Fruit fly (Drosophila melanogaster): ENCODE measurements around the gene CG18178.
A peak's percentile ranks its signal among the peaks of the same experiment; 100 is the strongest.

Gene CG18178

DNA sequence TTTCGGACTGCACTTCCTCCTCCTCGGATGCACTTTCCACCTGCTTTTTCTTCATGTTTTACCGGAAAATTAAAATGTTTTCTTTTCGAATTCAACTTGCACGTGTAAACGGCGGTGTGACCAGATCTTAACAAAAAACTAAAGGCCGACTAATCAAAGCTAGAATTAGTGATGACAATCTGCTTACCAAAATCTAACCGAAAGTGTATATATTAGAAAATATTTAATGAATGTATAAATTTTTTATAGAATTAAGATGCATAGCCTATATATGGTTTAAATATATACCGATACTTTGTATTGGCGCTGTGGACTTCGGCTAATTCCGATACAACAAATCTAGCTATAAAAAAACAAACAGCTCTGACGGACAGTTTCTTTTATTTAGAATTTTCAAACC is at the start of gene CG18178, which contains the start of gene CG14174:
Gene CG18178 (minus strand): TSS at position 216 of the 400 bp plus-strand sequence.
Gene CG14174 (plus strand): TSS at position 400 of the 400 bp plus-strand sequence.
- peak; percentile 38 for TF ChIP-seq lz (GFP tag; optimal IDR thresholded peaks at IDR 0.05)
- TF ChIP-seq CG1621 (tag; optimal IDR thresholded peaks at IDR 0.05): no peak
- peak; percentile 69 for TF ChIP-seq Ets96B (tag; optimal IDR thresholded peaks at IDR 0.05)
- no peak for TF ChIP-seq Hr4 (GFP tag; optimal IDR thresholded peaks at IDR 0.05)
- TF ChIP-seq CG8632 (GFP tag; optimal IDR thresholded peaks at IDR 0.05): no peak
- TF ChIP-seq topi (GFP tag; optimal IDR thresholded peaks at IDR 0.05): no peak
- TF ChIP-seq CG31627 (GFP tag; optimal IDR thresholded peaks at IDR 0.05): peak; percentile 30
- TF ChIP-seq CG15336 (GFP tag; IDR thresholded peaks at IDR 0.05): peak; percentile 56; the same call in 1 of the 2 replicates
- TF ChIP-seq acj6 (GFP tag; optimal IDR thresholded peaks at IDR 0.05): peak; percentile 55
- no peak for TF ChIP-seq dac (GFP tag; optimal IDR thresholded peaks at IDR 0.05)
- TF ChIP-seq Hr39 (GFP tag; optimal IDR thresholded peaks at IDR 0.05): peak; percentile 37
- TF ChIP-seq fkh (GFP tag; optimal IDR thresholded peaks at IDR 0.05): no peak
- TF ChIP-seq Gug (GFP tag; IDR thresholded peaks at IDR 0.05): peak; percentile 24; the same call in 1 of the 2 replicates
- peak in 1 of 2 experiments; percentile 36 for TF ChIP-seq salr (GFP tag; optimal IDR thresholded peaks at IDR 0.05)
- TF ChIP-seq Sox14 (GFP tag; optimal IDR thresholded peaks at IDR 0.05): peak; percentile 51
- TF ChIP-seq Sox15 (GFP tag; optimal IDR thresholded peaks at IDR 0.05): peak; percentile 44
- no peak for TF ChIP-seq CG6808 (GFP tag; optimal IDR thresholded peaks at IDR 0.05)
- TF ChIP-seq dsx (GFP tag; optimal IDR thresholded peaks at IDR 0.05; ENCODE audit: poor library complexity, severe bottlenecking): peak; percentile 61
- peak; percentile 54 for TF ChIP-seq cyc (GFP tag; optimal IDR thresholded peaks at IDR 0.05)
- TF ChIP-seq CG6163 (GFP tag; IDR thresholded peaks at IDR 0.05): 0 out of 3 replicates have a peak, but pooled peaks have one; percentile 29
- peak; percentile 36; the same call in 1 of the 2 replicates for TF ChIP-seq CG11294 (GFP tag; IDR thresholded peaks at IDR 0.05)
- TF ChIP-seq pdm3 (GFP tag; optimal IDR thresholded peaks at IDR 0.05): no peak
- TF ChIP-seq CG11902 (GFP tag; optimal IDR thresholded peaks at IDR 0.05): peak; percentile 41
- peak; percentile 60 for TF ChIP-seq esn (GFP tag; optimal IDR thresholded peaks at IDR 0.05)
- TF ChIP-seq Smox (GFP tag; optimal IDR thresholded peaks at IDR 0.05): no peak
- TF ChIP-seq CG6792 (GFP tag; optimal IDR thresholded peaks at IDR 0.05): peak; percentile 15
- TF ChIP-seq fd85E (GFP tag; optimal IDR thresholded peaks at IDR 0.05): no peak
- TF ChIP-seq CG6854 (GFP tag; optimal IDR thresholded peaks at IDR 0.05): peak; percentile 5
- peak; percentile 50 for TF ChIP-seq CG34406 (GFP tag; optimal IDR thresholded peaks at IDR 0.05)
- peak; percentile 78 for TF ChIP-seq CG3032 (tag; optimal IDR thresholded peaks at IDR 0.05)
- TF ChIP-seq eg (GFP tag; IDR thresholded peaks at IDR 0.05): peak; percentile 32; the same call in 1 of the 3 replicates
- peak; percentile 37 for TF ChIP-seq CG11762 (GFP tag; optimal IDR thresholded peaks at IDR 0.05; ENCODE audit: insufficient read depth)

DNA sequence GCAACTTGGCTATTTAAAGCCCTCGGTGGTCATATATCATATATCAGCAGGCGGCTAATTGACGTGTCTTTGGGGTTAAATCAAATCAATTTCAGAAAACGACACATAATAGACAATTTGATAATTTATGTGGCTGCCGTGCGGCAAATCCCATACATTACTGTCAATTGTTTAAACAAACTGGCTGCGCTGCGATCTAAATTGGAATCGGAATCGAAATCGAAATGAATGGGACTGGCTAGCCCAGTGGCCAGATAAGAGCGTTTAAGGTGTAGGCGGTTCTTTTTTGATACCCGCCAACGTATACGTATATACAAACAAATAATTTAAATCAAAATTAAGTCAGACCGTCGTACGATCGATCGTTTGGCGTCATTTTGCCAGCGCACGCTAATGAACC is 49.4 kb upstream of the CG18178 start:
- TF ChIP-seq CG11762 (GFP tag; optimal IDR thresholded peaks at IDR 0.05; ENCODE audit: insufficient read depth): no peak
- TF ChIP-seq fkh (GFP tag; optimal IDR thresholded peaks at IDR 0.05): peak; percentile 6
- TF ChIP-seq svp (GFP tag): peak; percentile 39
- TF ChIP-seq vri (GFP tag; optimal IDR thresholded peaks at IDR 0.05): peak; percentile 38

DNA sequence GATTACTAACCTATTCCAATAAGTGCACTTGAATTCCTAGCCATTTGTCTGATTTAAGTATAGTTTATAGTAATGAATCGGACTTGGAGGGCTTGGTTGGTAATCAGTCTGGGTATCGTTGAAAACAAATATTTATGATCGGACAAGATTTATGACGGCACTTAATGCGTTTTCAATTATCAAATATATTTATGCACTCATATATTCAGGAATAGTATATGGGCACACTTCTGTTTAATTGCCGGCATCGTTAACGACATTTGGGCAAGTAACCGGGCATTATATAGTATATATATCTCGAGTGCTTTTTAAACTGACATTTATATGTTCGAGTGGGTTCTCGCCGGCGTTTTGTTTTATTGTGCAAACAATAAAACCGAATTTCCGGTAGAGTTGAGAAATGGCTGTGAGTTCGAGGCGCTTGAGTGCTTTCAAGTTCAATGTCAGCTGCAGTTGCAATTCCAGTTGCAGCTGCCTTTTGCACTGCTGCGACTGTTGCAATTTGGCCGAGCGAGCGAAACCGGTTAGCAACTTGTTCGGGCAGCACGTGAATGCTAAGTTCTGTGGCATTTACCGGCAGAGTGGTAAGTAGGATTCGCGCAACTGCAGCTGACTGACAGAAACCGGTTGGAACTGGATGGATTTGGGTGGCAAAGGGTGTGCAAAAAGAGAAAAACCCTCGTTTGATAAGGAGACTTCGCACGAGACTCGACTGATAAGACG is 48.9 kb upstream of the CG18178 start:
- TF ChIP-seq Lpt (GFP tag; optimal IDR thresholded peaks at IDR 0.05) (peak; percentile 12), Smox (GFP tag; optimal IDR thresholded peaks at IDR 0.05) (no peak), CG8319 (GFP tag; optimal IDR thresholded peaks at IDR 0.05) (no peak), ss (GFP tag; optimal IDR thresholded peaks at IDR 0.05) (peak in 1 of 2 experiments; percentile 43), CG4318 (GFP tag; optimal IDR thresholded peaks at IDR 0.05) (no peak), salr (GFP tag; optimal IDR thresholded peaks at IDR 0.05) (no peak), Hr4 (GFP tag; optimal IDR thresholded peaks at IDR 0.05) (no peak), fd59A (GFP tag; optimal IDR thresholded peaks at IDR 0.05) (no peak), CG3919 (GFP tag; optimal IDR thresholded peaks at IDR 0.05) (no peak), acj6 (GFP tag; optimal IDR thresholded peaks at IDR 0.05) (no peak), CG34406 (GFP tag; optimal IDR thresholded peaks at IDR 0.05) (no peak), CG6808 (GFP tag; optimal IDR thresholded peaks at IDR 0.05) (no peak), pdm3 (GFP tag; optimal IDR thresholded peaks at IDR 0.05) (no peak), CG10631 (GFP tag; optimal IDR thresholded peaks at IDR 0.05) (no peak), CG11294 (GFP tag; IDR thresholded peaks at IDR 0.05) (no peak), OdsH (GFP tag; optimal IDR thresholded peaks at IDR 0.05) (no peak), esn (GFP tag; optimal IDR thresholded peaks at IDR 0.05) (no peak), Eip78C (GFP tag) (peak; percentile 21), CG15336 (GFP tag; IDR thresholded peaks at IDR 0.05) (no peak), CG6792 (GFP tag; optimal IDR thresholded peaks at IDR 0.05) (no peak), CG6276 (GFP tag; optimal IDR thresholded peaks at IDR 0.05) (peak; percentile 17), CG16779 (tag; optimal IDR thresholded peaks at IDR 0.05) (no peak), CG6163 (GFP tag; IDR thresholded peaks at IDR 0.05) (no peak), Sox14 (GFP tag; optimal IDR thresholded peaks at IDR 0.05) (no peak), CG6854 (GFP tag; optimal IDR thresholded peaks at IDR 0.05) (peak; percentile 71), eg (GFP tag; IDR thresholded peaks at IDR 0.05) (peak; percentile 16; the same call in 1 of the 3 replicates), cyc (GFP tag; optimal IDR thresholded peaks at IDR 0.05) (no peak)
